Worm (Caenorhabditis elegans) whole organism, late embryonic: ENCODE measurements around the gene C25F9.5.
A peak's percentile ranks its signal among the peaks of the same experiment; 100 is the strongest.

Experiments
- C08G9.2 ChIP-seq: sonication (generic microtip); optimal IDR thresholded peaks from 2 replicates; lab custom pipeline; 2016; ENCODE audit warnings: mild to moderate bottlenecking, missing genetic modification characterization, moderate library complexity, missing compliant biosample characterization
- C38D4.7 ChIP-seq: fragments of 200-800 bp; sonication (Bioruptor generic); optimal IDR thresholded peaks from 2 replicates; lab custom pipeline; 2018; ENCODE audit warnings: mild to moderate bottlenecking, missing genetic modification characterization, moderate library complexity, missing compliant biosample characterization
- K02D7.2 ChIP-seq: sonication (generic microtip); optimal IDR thresholded peaks from 2 replicates; lab custom pipeline; 2017; ENCODE audit warnings: mild to moderate bottlenecking, missing genetic modification characterization, missing compliant biosample characterization
- K09A11.1 ChIP-seq: sonication (generic microtip); optimal IDR thresholded peaks from 2 replicates; lab custom pipeline; 2017; ENCODE audit warnings: antibody characterized with exemption, mild to moderate bottlenecking, missing genetic modification characterization, missing compliant biosample characterization; ENCODE audit not compliant: insufficient read depth
- Y22D7AL.16 ChIP-seq: sonication (generic microtip); optimal IDR thresholded peaks from 2 replicates; lab custom pipeline; 2016; ENCODE audit warnings: missing genetic modification characterization, missing compliant biosample characterization
- ahr-1 ChIP-seq: sonication (generic microtip); optimal IDR thresholded peaks from 2 replicates; lab custom pipeline; 2016; ENCODE audit warnings: missing genetic modification characterization, missing compliant biosample characterization
- ceh-14 ChIP-seq: sonication (generic microtip); optimal IDR thresholded peaks from 2 replicates; lab custom pipeline; 2016; ENCODE audit warnings: missing genotype, missing genetic modification characterization, missing compliant biosample characterization
- ceh-22 ChIP-seq: sonication (generic microtip); optimal IDR thresholded peaks from 2 replicates; lab custom pipeline; 2017; ENCODE audit warnings: missing biosample characterization, missing genetic modification characterization
- ceh-30 ChIP-seq: fragments of 150-350 bp; optimal IDR thresholded peaks from 2 replicates; lab custom pipeline; 2014; ENCODE audit warnings: missing biosample characterization, missing genetic modification characterization
- ceh-34 ChIP-seq: sonication (generic microtip); optimal IDR thresholded peaks from 2 replicates; lab custom pipeline; 2016; ENCODE audit warnings: mild to moderate bottlenecking, missing genetic modification characterization, missing compliant biosample characterization
- ceh-9 ChIP-seq: sonication (generic microtip); optimal IDR thresholded peaks from 2 replicates; lab custom pipeline; 2016; ENCODE audit warnings: mild to moderate bottlenecking, missing genetic modification characterization, inconsistent platforms, missing compliant biosample characterization
- che-1 ChIP-seq: sonication (generic microtip); optimal IDR thresholded peaks from 2 replicates; lab custom pipeline; 2016; ENCODE audit warnings: mild to moderate bottlenecking, missing genetic modification characterization, missing compliant biosample characterization
- dmd-4 ChIP-seq: sonication (generic microtip); optimal IDR thresholded peaks from 2 replicates; lab custom pipeline; 2016; ENCODE audit warnings: borderline replicate concordance, missing genetic modification characterization, missing compliant biosample characterization
- dve-1 ChIP-seq: sonication (generic microtip); optimal IDR thresholded peaks from 2 replicates; lab custom pipeline; 2017; ENCODE audit warnings: antibody characterized with exemption, mild to moderate bottlenecking, missing genetic modification characterization, missing compliant biosample characterization
- elt-4 ChIP-seq: sonication (generic microtip); optimal IDR thresholded peaks from 2 replicates; lab custom pipeline; 2016; ENCODE audit warnings: missing genetic modification characterization, missing compliant biosample characterization
- eyg-1 ChIP-seq: sonication (generic microtip); optimal IDR thresholded peaks from 2 replicates; lab custom pipeline; 2016; ENCODE audit warnings: missing genotype, missing genetic modification characterization, missing compliant biosample characterization
- fkh-10 ChIP-seq: fragments of 150-350 bp; optimal IDR thresholded peaks from 2 replicates; lab custom pipeline; 2014; ENCODE audit warnings: missing biosample characterization, missing genetic modification reagents, missing genetic modification characterization
- gmeb-2 ChIP-seq: sonication (generic microtip); optimal IDR thresholded peaks from 2 replicates; lab custom pipeline; 2016; ENCODE audit warnings: missing genetic modification characterization, inconsistent platforms, missing compliant biosample characterization
- hlh-15 ChIP-seq: sonication (generic microtip); optimal IDR thresholded peaks from 2 replicates; lab custom pipeline; 2016; ENCODE audit warnings: missing genetic modification characterization, missing compliant biosample characterization
- hlh-30 ChIP-seq: sonication (generic microtip); optimal IDR thresholded peaks from 2 replicates; lab custom pipeline; 2017; ENCODE audit warnings: antibody characterized with exemption, missing genetic modification characterization, missing compliant biosample characterization; ENCODE audit not compliant: insufficient read depth
- hlh-6 ChIP-seq: sonication (generic microtip); optimal IDR thresholded peaks from 2 replicates; lab custom pipeline; 2016; ENCODE audit warnings: missing genotype, missing genetic modification characterization, missing compliant biosample characterization
- hlh-8 ChIP-seq: sonication (generic microtip); optimal IDR thresholded peaks from 2 replicates; lab custom pipeline; 2016; ENCODE audit warnings: missing genotype, missing genetic modification characterization, missing compliant biosample characterization
- lin-11 ChIP-seq: fragments of 200-800 bp; sonication (Bioruptor generic); optimal IDR thresholded peaks from 2 replicates; lab custom pipeline; 2018; ENCODE audit warnings: mild to moderate bottlenecking, missing genetic modification characterization, missing compliant biosample characterization
- madf-2 ChIP-seq: sonication (generic microtip); optimal IDR thresholded peaks from 2 replicates; lab custom pipeline; 2017; ENCODE audit warnings: missing genetic modification characterization, missing compliant biosample characterization
- nhr-11 ChIP-seq: fragments of 150-350 bp; optimal IDR thresholded peaks from 2 replicates; lab custom pipeline; 2014; ENCODE audit warnings: missing biosample characterization, missing genetic modification characterization
- nhr-232 ChIP-seq: sonication (generic microtip); optimal IDR thresholded peaks from 2 replicates; lab custom pipeline; 2016; ENCODE audit warnings: missing genetic modification characterization, missing compliant biosample characterization
- npax-4 ChIP-seq: sonication (generic microtip); optimal IDR thresholded peaks from 2 replicates; lab custom pipeline; 2016; ENCODE audit warnings: missing genetic modification characterization, missing compliant biosample characterization
- odd-2 ChIP-seq: sonication (generic microtip); optimal IDR thresholded peaks from 2 replicates; lab custom pipeline; 2017; ENCODE audit warnings: antibody characterized with exemption, mild to moderate bottlenecking, missing genetic modification characterization, missing compliant biosample characterization
- pax-1 ChIP-seq: fragments of 150-350 bp; optimal IDR thresholded peaks from 2 replicates; lab custom pipeline; 2014; ENCODE audit warnings: missing biosample characterization, missing genetic modification characterization
- pha-2 ChIP-seq: sonication (generic microtip); optimal IDR thresholded peaks from 2 replicates; lab custom pipeline; 2017; ENCODE audit warnings: mild to moderate bottlenecking, missing genetic modification characterization, missing compliant biosample characterization
- pqm-1 ChIP-seq: sonication (generic microtip); optimal IDR thresholded peaks from 2 replicates; lab custom pipeline; 2016; ENCODE audit warnings: missing genetic modification characterization, missing compliant biosample characterization
- ref-2 ChIP-seq: sonication (generic microtip); optimal IDR thresholded peaks from 2 replicates; lab custom pipeline; 2016; ENCODE audit warnings: missing genetic modification characterization, missing compliant biosample characterization
- sox-2 ChIP-seq: fragments of 200-800 bp; sonication (Bioruptor generic); IDR thresholded peaks from 2 replicates; pipeline ENCODE4 v1.3.6; 2022; ENCODE audit warnings: missing genetic modification reagents, missing genetic modification characterization, missing compliant biosample characterization
- sox-4 ChIP-seq: sonication (generic microtip); optimal IDR thresholded peaks from 2 replicates; lab custom pipeline; 2017; ENCODE audit warnings: mild to moderate bottlenecking, missing genetic modification characterization, inconsistent platforms, missing compliant biosample characterization
- syd-9 ChIP-seq: sonication (generic microtip); optimal IDR thresholded peaks from 2 replicates; lab custom pipeline; 2016; ENCODE audit warnings: mild to moderate bottlenecking, missing genetic modification characterization, moderate library complexity, missing compliant biosample characterization
- tbx-7 ChIP-seq: sonication (generic microtip); optimal IDR thresholded peaks from 2 replicates; lab custom pipeline; 2016; ENCODE audit warnings: missing genotype, missing genetic modification characterization, missing compliant biosample characterization
- ztf-16 ChIP-seq: sonication (generic microtip); optimal IDR thresholded peaks from 2 replicates; lab custom pipeline; 2017; ENCODE audit warnings: missing genetic modification characterization, missing compliant biosample characterization

The C25F9.5 gene

ce11 chrV:19432030-19432429, 21.4 kb upstream of the C25F9.5 start:
- no peak for TF ChIP-seq elt-4 (tag; lab: Kevin White, UChicago)
- TF ChIP-seq pha-2 (tag; lab: Kevin White, UChicago), result no peak
- TF ChIP-seq lin-11 (tag; lab: Kevin White, UChicago), result no peak
- no peak for TF ChIP-seq fkh-10 (GFP tag; lab: Kevin White, UChicago)
- TF ChIP-seq pax-1, result no peak
- no peak for TF ChIP-seq ceh-14 (tag; lab: Kevin White, UChicago)
- TF ChIP-seq ceh-22 (tag; lab: Kevin White, UChicago), result no peak
- no peak for TF ChIP-seq nhr-11 (tag; lab: Kevin White, UChicago)
- no peak for TF ChIP-seq che-1 (tag; lab: Kevin White, UChicago)
- no peak for TF ChIP-seq tbx-7
- TF ChIP-seq ceh-9 (tag; lab: Kevin White, UChicago), result no peak
- no peak for TF ChIP-seq sox-4 (tag; lab: Kevin White, UChicago)

- no peak for TF ChIP-seq nhr-232 (tag; lab: Kevin White, UChicago)
- no peak for TF ChIP-seq sox-2 (GFP tag; lab: Robert Waterston, UW)
- TF ChIP-seq ahr-1, result no peak
- no peak for TF ChIP-seq ref-2 (tag; lab: Kevin White, UChicago)
- TF ChIP-seq gmeb-2 (tag; lab: Kevin White, UChicago), result no peak
- TF ChIP-seq ceh-9 (tag; lab: Kevin White, UChicago), result no peak
- no peak for TF ChIP-seq pha-2 (tag; lab: Kevin White, UChicago)
- TF ChIP-seq K02D7.2 (tag; lab: Kevin White, UChicago), result no peak
- TF ChIP-seq K09A11.1 (tag; lab: Kevin White, UChicago), result no peak
- TF ChIP-seq dve-1 (tag; lab: Kevin White, UChicago), result no peak
Observed at ce11 chrV:19431036-19431435, 20.4 kb upstream of the C25F9.5 start, which contains the start of gene srw-85. TSS of gene srw-85 (minus strand) at chrV:19431136.

ce11 chrV:19430351-19430913, 19.8 kb upstream of the C25F9.5 start:
- TF ChIP-seq madf-2 (tag; lab: Kevin White, UChicago) (no peak), eyg-1 (tag; lab: Kevin White, UChicago) (no peak), odd-2 (no peak), Y22D7AL.16 (tag; lab: Kevin White, UChicago) (no peak), tbx-7 (no peak), C38D4.7 (GFP tag; lab: Kevin White, UChicago) (peak; percentile 45), ztf-16 (tag; lab: Kevin White, UChicago) (no peak), syd-9 (tag; lab: Kevin White, UChicago) (no peak), C08G9.2 (tag; lab: Kevin White, UChicago) (peak; percentile 21), hlh-15 (no peak), ahr-1 (no peak), sox-2 (GFP tag; lab: Robert Waterston, UW) (no peak), dmd-4 (tag; lab: Kevin White, UChicago) (no peak), hlh-30 (tag; lab: Kevin White, UChicago) (peak; percentile 7), pqm-1 (tag; lab: Kevin White, UChicago) (no peak), hlh-8 (no peak), npax-4 (tag; lab: Kevin White, UChicago) (no peak), hlh-6 (tag; lab: Kevin White, UChicago) (no peak), gmeb-2 (tag; lab: Kevin White, UChicago) (peak; percentile 23), nhr-11 (tag; lab: Kevin White, UChicago) (no peak), fkh-10 (GFP tag; lab: Kevin White, UChicago) (no peak), ceh-22 (tag; lab: Kevin White, UChicago) (no peak), ceh-30 (tag; lab: Kevin White, UChicago) (no peak), ceh-34 (tag; lab: Kevin White, UChicago) (no peak)
